Worm (Caenorhabditis elegans): ENCODE measurements around the gene C28H8.3.

DNA sequence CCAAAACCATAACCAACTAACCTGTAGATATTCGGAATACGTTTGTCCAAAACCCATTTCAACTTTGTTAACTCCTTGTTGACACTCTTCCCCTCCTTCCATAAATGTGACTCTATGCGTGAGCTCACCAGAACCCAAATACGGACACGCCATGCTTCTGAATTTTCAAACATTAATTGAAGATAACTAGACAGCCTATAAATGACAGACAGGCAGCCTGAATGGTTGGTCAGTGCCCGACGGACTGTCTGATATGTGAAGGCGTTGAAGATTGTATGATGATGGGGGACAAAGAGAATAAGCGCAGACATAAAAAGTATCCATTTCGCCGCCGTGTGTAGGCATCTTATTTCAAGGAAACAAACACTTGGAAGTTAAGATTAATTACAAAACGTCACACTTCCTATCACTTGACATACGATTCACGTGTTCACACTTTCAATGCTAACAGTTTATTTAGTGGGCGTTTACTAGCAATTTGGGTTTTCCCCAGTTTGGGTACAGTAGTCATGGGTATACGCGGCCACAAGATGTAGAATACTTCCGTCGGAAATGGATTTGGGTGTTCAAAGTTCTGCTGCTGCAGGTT, 11.4 kb downstream of the C28H8.3 start, which contains the start of the genes tdo-2 and C28H8.2:
- no peak for TF ChIP-seq nhr-77 (tag; optimal IDR thresholded peaks at IDR 0.05)
- no peak for TF ChIP-seq ztf-11 (tag; optimal IDR thresholded peaks at IDR 0.05)
- no peak for TF ChIP-seq nhr-76 (tag; optimal IDR thresholded peaks at IDR 0.05)
- no peak for TF ChIP-seq nhr-11 (tag; optimal IDR thresholded peaks at IDR 0.05)
- TF ChIP-seq egl-27 (tag; optimal IDR thresholded peaks at IDR 0.05), result no peak
- TF ChIP-seq zip-4 (GFP tag; optimal IDR thresholded peaks at IDR 0.05), result no peak
- TF ChIP-seq elt-3 (tag; optimal IDR thresholded peaks at IDR 0.05), result peak in 5 of 6 experiments; percentile 83 to 96 (median 93)
- TF ChIP-seq lir-3 (tag; optimal IDR thresholded peaks at IDR 0.05; ENCODE audit: poor library complexity), result peak; percentile 22
- TF ChIP-seq fkh-10 (GFP tag; optimal IDR thresholded peaks at IDR 0.05), result no peak
- no peak for TF ChIP-seq aly-2 (tag; optimal IDR thresholded peaks at IDR 0.05)
- peak; percentile 39 for TF ChIP-seq ztf-4 (tag; optimal IDR thresholded peaks at IDR 0.05)
- TF ChIP-seq ceh-90 (tag; optimal IDR thresholded peaks at IDR 0.05), result no peak
